Worm (Caenorhabditis elegans): ENCODE results near the gene M01F1.4.

Gene M01F1.4

ce11 chrIII:3487133-3487532 is 22.7 kb downstream of the M01F1.4 start:
- no peak for TF ChIP-seq him-1 (tag; optimal IDR thresholded peaks at IDR 0.05)
- TF ChIP-seq W03F9.2 (tag; optimal IDR thresholded peaks at IDR 0.05) = no peak
- TF ChIP-seq dao-5 (tag; optimal IDR thresholded peaks at IDR 0.05) = no peak

ce11 chrIII:3486055-3486454 is 23.8 kb downstream of the M01F1.4 start:
- no peak for TF ChIP-seq him-1 (tag; optimal IDR thresholded peaks at IDR 0.05)
- TF ChIP-seq dao-5 (tag; optimal IDR thresholded peaks at IDR 0.05) = no peak
- TF ChIP-seq W03F9.2 (tag; optimal IDR thresholded peaks at IDR 0.05) = no peak

ce11 chrIII:3484995-3485394 is 24.8 kb downstream of the M01F1.4 start:
- TF ChIP-seq W03F9.2 (tag; optimal IDR thresholded peaks at IDR 0.05) = no peak
- TF ChIP-seq dao-5 (tag; optimal IDR thresholded peaks at IDR 0.05) = no peak
- no peak for TF ChIP-seq him-1 (tag; optimal IDR thresholded peaks at IDR 0.05)

- TF ChIP-seq him-1 (tag; optimal IDR thresholded peaks at IDR 0.05) (no peak), W03F9.2 (tag; optimal IDR thresholded peaks at IDR 0.05) (no peak), dao-5 (tag; optimal IDR thresholded peaks at IDR 0.05) (no peak)
Observed at ce11 chrIII:3482291-3482690, 27.5 kb downstream of the M01F1.4 start, which contains the start of gene C34C12.6. C34C12.6 (plus strand) TSS chrIII:3482591.

- TF ChIP-seq W03F9.2 (tag; optimal IDR thresholded peaks at IDR 0.05) = no peak
- TF ChIP-seq him-1 (tag; optimal IDR thresholded peaks at IDR 0.05) = no peak
- no peak for TF ChIP-seq dao-5 (tag; optimal IDR thresholded peaks at IDR 0.05)
Observed at ce11 chrIII:3480950-3481349, 28.9 kb downstream of the M01F1.4 start.

- TF ChIP-seq dao-5 (tag; optimal IDR thresholded peaks at IDR 0.05) = no peak
- TF ChIP-seq W03F9.2 (tag; optimal IDR thresholded peaks at IDR 0.05) = no peak
- no peak for TF ChIP-seq him-1 (tag; optimal IDR thresholded peaks at IDR 0.05)
Observed at ce11 chrIII:3480236-3480635, 29.6 kb downstream of the M01F1.4 start.

ce11 chrIII:3478795-3479398 is 30.9 kb downstream of the M01F1.4 start:
- no peak for TF ChIP-seq him-1 (tag; optimal IDR thresholded peaks at IDR 0.05)
- TF ChIP-seq dao-5 (tag; optimal IDR thresholded peaks at IDR 0.05) = no peak
- no peak for TF ChIP-seq W03F9.2 (tag; optimal IDR thresholded peaks at IDR 0.05)

ce11 chrIII:3477375-3477774 is 32.5 kb downstream of the M01F1.4 start:
- TF ChIP-seq him-1 (tag; optimal IDR thresholded peaks at IDR 0.05) = no peak
- no peak for TF ChIP-seq dao-5 (tag; optimal IDR thresholded peaks at IDR 0.05)
- no peak for TF ChIP-seq W03F9.2 (tag; optimal IDR thresholded peaks at IDR 0.05)

ce11 chrIII:3476245-3476644 is 33.6 kb downstream of the M01F1.4 start:
- TF ChIP-seq W03F9.2 (tag; optimal IDR thresholded peaks at IDR 0.05) (no peak), dao-5 (tag; optimal IDR thresholded peaks at IDR 0.05) (no peak), him-1 (tag; optimal IDR thresholded peaks at IDR 0.05) (no peak)

- TF ChIP-seq dao-5 (tag; optimal IDR thresholded peaks at IDR 0.05) (no peak), him-1 (tag; optimal IDR thresholded peaks at IDR 0.05) (no peak), W03F9.2 (tag; optimal IDR thresholded peaks at IDR 0.05) (no peak)
Observed at ce11 chrIII:3475497-3475896, 34.3 kb downstream of the M01F1.4 start, which contains the start of gene C34C12.9. C34C12.9 (minus strand) TSS chrIII:3475512.

ce11 chrIII:3475014-3475413 is 34.8 kb downstream of the M01F1.4 start:
- TF ChIP-seq dao-5 (tag; optimal IDR thresholded peaks at IDR 0.05) (no peak), him-1 (tag; optimal IDR thresholded peaks at IDR 0.05) (no peak), W03F9.2 (tag; optimal IDR thresholded peaks at IDR 0.05) (no peak)

ce11 chrIII:3471403-3472053 is 38.3 kb downstream of the M01F1.4 start, which contains the start of gene rsu-1:
rsu-1 (plus strand) TSS chrIII:3472003.
- no peak for TF ChIP-seq him-1 (tag; optimal IDR thresholded peaks at IDR 0.05)
- no peak for TF ChIP-seq W03F9.2 (tag; optimal IDR thresholded peaks at IDR 0.05)
- no peak for TF ChIP-seq dao-5 (tag; optimal IDR thresholded peaks at IDR 0.05)

- no peak for TF ChIP-seq dao-5 (tag; optimal IDR thresholded peaks at IDR 0.05)
- no peak for TF ChIP-seq him-1 (tag; optimal IDR thresholded peaks at IDR 0.05)
- no peak for TF ChIP-seq W03F9.2 (tag; optimal IDR thresholded peaks at IDR 0.05)
Observed at ce11 chrIII:3470973-3471372, 38.9 kb downstream of the M01F1.4 start.

- TF ChIP-seq dao-5 (tag; optimal IDR thresholded peaks at IDR 0.05) (no peak), him-1 (tag; optimal IDR thresholded peaks at IDR 0.05) (no peak), W03F9.2 (tag; optimal IDR thresholded peaks at IDR 0.05) (no peak)
Observed at ce11 chrIII:3470433-3470832, 39.4 kb downstream of the M01F1.4 start.

ce11 chrIII:3469646-3470045 is 40.2 kb downstream of the M01F1.4 start, which contains the start of gene smim-14:
smim-14 (minus strand) TSS chrIII:3469746.
- TF ChIP-seq dao-5 (tag; optimal IDR thresholded peaks at IDR 0.05) (no peak), W03F9.2 (tag; optimal IDR thresholded peaks at IDR 0.05) (no peak)

Measured in whole organism, L4/young adult.